Fruit fly (Drosophila melanogaster) whole organism, larva: Measurements from ENCODE around the gene CG31886.

Experiments used
- noc ChIP-seq: fragments of 200-800 bp; sonication (Bioruptor generic); optimal IDR thresholded peaks from 3 replicates; lab custom pipeline; 2019; ENCODE audit warnings: missing biosample characterization, mild to moderate bottlenecking, missing genetic modification characterization, moderate library complexity

CG31886 gene

DNA sequence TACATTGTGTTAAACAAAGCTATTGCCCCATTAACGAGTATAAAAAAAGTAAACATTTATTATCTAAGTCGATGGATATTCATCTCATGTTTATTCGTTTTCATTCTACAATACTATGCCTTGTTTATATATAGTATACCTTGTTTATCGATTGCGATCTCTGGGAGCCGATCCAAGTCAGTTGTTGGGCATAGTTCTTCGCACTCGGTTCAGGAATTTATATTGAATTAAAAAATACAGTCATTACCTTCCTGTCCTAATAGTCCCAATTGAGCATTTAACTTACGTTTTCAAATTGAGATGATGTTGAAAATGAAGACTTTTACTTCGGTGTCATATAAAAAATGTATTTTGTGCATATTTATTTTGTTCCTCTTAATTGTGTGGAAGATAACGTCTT is 5.8 kb upstream of the CG31886 start, which contains the start of gene CG32984:
Gene CG32984 (plus strand): TSS at position 301 of the 400 bp plus-strand sequence.
- no peak for TF ChIP-seq noc

DNA sequence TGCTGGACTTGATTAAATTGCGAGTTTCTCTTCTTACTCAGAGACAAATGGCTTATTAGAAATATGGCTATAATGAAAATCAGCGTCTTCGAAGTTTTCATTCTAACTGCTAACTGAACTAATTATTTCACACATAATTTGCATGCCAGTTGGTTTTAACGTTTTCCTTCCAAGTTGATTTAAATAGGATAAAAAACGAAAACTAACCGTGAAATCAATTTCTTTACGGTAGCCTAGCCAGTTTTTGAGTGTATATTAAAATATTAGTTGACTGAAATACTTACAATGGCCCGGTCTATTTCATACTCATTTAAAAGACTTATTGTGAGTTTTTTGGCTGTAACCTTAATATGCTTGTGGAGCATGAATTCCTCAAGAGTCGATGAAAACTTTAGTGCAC is 3.4 kb upstream of the CG31886 start, which contains the start of the genes CG9525 and CG32985:
Gene CG9525 (minus strand): TSS at position 101 of the 400 bp plus-strand sequence.
Gene CG32985 (plus strand): TSS at position 280 of the 400 bp plus-strand sequence.
- TF ChIP-seq noc, result no peak

DNA sequence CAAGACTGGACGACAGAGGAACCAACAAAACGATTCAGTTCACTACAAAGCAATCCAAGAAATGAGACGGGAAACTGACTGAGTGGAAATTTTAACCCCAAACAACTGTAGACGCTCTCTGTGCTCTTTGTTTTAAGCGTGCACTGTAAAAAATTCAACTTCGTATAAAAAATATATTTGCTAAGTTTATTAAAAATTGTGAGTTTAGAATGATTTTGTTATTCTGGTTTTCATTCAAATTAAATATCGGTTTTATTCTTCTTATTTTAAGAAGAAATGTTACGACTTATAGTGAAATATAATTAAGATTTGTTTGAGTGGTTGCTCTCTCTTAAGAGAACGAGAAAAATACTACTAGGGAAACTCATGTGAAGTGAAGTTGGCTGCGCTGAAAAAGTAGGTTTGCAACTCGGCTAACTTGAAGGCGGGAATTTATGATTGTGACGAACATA is 779 bp downstream of the CG31886 start:
- peak; percentile 76 for TF ChIP-seq noc

DNA sequence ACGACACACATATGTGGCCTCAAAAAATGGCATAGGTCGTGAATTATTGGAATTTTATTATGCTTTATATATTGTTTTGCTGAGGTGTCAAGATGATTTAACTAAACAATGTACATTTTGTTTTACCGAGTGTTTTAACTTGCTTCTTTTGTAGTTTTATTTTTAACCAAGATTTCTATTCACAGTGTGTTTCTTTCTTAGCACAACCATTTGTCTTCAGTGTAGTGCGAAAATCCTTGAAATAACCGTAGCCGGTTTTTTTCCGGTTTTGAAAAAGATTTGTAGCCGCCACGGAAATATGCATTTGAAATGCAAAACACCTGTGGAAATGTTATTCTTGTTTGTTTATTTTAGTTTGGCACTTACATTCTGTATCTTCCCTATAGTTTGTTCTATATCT is 1.7 kb downstream of the CG31886 start:
- TF ChIP-seq noc, result no peak

DNA sequence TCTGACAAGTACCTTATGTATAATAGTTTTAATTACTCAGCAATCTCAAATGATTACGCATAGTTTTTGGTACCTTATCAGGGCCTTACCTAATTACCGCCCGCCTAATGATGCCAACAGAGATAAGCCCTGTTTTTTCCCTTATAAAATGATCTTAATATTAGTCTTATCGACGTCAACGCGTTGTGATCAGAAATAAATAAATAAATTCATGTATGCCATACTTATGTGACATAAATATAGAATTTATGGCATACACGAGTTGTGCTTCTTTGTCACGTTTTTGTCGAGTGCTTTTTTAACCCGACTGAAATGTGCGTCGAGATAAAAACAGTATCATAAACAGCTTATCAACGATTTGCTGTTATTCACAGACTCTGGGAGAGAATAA is 2.5 kb downstream of the CG31886 start:
- peak; percentile 1 for TF ChIP-seq noc

DNA sequence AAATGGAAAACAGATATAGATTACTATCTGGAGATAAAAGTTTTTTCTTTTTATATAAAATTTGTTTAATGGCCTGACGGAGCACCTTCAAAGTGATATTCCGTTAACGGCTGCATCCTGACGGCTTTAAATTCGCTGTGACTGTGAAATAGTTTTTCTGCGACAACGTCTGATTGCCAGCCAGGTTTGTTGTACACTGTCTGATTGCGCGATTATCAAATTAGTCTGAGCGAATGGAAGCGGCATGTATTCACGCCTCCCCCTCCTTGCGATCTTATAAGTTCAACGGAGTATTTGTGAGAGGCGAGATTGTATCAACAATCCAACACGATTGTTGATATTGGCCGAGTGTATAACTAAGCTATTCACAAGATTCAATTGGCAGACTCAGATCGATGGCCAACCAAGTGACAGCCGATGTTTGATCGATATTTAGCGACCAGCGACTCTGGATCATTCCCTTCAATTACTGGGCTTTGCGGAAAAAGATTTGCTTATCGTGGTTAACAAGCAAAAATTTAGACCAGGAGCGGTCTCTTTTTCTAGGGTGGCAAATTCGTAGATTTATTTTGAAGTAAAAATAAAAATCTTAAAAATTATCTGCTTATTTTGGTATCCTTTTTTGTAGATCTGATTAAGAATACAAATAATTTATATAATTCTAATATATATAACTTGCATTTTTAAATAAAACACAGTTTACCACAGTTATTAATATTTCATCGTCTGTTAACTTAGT is 3.1 kb downstream of the CG31886 start:
- TF ChIP-seq noc, result peak; percentile 57

DNA sequence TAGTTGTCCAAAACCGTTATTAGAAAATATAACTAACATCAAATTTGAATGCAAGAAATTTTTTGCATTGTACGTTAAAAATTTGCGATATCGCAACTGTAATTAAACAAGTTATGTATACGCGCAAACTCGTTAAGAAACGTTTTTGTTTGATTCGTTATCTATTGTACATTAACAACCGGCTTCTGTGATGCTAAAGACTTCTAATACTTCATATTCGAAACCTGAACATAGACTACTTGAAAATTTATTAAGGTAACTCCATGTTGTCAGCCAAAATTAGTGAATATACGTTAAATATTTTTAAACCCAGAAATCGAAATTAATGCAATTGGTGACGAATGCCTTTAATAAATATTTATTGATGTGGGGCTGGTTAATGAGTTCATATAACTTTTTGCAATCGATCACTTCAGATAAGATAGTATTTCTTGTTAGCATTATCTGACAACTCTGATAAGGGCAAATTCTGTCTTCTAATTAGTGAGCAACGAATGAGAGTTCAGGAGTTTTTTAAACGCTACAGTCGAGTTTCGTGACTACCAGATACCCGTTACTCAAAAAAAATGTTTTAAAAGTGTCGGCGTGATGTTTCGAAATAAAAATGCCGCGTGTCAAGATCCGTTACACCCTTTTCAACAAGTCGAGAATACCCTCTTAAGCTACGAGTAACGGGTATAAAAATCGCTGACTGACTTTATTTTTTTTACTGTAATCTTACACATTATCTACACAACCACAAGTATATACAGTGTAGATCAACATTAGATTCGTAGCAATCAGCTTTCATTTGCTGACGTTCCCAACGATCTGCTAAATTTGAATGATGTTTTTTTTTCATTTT is 6.4 kb downstream of the CG31886 start:
- TF ChIP-seq noc, result peak; percentile 87

DNA sequence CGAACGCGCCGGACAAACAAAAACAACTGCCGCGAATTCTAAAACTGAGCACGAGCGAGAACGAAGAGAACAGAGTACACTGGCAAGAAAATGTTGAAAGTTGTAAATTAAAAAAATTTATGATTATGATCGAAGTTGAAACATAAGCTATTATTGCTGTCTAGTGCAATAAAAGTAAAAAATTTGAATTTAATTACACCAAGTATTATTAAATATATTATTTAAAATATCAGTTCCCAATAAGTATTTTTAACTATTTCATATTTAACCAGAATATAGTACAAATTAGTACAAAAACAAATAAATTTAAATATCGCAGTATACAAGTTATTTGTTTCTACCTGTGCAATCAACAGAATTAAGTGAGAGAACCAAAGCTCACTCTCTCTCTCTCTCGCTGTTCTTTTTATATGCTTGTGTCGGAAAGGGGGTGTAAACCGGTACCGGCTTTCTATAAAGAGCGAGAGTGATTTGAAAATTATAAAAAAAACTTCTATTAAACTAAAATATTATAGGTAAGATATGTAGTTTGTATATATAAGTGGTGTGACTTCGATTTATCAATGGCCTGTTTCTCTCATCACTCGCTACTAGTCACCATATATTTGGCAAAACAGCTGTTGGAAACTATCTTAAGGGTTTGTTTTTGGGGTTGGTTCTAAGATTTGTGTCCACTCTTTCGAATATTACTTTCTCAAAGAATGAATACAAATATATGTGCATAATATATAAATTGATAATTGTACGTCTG is 7.5 kb downstream of the CG31886 start, which contains the start of gene C1GalTA:
Gene C1GalTA (minus strand): TSS at position 33 of the 751 bp plus-strand sequence.
- TF ChIP-seq noc, result peak; percentile 99

DNA sequence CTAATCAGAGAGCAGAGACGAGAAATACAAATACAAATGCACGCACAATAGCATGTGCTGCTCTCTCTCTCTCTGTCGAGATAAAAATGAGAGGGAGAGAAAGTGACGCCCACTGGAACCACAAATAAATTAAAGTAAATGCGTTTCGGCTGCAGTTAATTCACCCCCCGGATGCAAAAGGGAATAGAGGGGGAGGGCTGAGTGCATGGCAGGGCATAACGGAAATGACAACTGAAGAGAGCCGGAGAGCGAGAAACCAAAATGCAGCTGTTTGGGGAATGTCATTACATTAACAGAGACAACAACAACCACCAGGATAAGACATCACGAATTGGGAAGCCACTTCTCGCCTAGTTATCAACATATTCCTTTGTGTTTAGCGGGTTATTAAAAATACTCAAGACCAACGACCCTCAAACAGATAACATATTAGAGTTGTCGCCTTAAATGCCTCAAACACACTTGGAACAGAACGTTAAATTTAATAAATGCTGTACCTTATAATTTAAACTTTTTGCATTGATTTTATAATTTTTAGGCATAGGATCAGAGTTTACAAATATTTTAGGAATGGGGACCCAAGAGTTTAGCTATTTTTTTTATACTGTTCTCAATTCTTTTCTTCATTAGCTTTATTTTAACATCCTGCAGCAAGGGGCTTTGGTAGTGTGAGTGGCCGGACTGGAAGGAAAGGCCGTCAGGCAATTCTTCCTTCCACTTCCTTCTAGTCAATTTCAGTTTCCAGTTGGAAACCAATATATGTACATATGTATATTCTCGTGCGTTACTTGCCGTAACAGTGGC is 8.7 kb downstream of the CG31886 start:
- no peak for TF ChIP-seq noc

DNA sequence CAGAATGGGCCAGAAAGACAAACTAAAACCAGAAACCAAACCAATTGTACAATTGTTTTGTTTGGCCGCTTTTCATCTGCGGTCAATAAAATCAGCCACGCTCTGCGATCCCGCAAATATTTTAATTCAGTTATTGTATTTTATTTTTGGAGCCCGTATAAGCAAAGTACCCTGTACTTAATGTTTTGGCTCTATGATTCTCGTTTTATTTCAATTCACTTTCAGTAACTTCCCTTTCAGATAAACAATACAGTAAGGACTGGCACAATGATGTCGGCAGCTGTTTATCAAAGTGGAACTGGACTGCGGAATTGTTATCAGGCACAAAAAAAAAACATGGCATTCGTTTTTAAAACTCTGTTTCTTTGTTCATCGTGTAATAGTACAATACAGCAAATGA is 10.2 kb downstream of the CG31886 start:
- peak; percentile 29 for TF ChIP-seq noc

DNA sequence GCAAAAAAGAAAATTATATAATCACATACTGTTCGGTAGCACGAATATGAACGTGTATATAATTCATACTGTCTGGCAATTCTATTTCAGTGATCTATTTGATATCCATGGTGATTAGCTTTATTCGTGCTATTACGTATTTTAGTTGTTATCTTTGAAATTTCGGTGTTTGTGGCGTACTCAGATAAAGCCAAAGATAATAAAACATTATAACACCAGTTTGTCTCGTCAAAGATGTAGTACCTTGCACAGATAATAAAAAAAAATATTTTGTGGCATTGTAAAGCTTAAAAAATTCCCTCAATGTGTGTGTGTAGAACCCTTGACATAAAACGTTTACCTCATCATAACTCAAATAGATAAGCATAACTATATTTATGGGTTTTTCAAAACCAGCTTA is 10.9 kb downstream of the CG31886 start:
- peak; percentile 11 for TF ChIP-seq noc

DNA sequence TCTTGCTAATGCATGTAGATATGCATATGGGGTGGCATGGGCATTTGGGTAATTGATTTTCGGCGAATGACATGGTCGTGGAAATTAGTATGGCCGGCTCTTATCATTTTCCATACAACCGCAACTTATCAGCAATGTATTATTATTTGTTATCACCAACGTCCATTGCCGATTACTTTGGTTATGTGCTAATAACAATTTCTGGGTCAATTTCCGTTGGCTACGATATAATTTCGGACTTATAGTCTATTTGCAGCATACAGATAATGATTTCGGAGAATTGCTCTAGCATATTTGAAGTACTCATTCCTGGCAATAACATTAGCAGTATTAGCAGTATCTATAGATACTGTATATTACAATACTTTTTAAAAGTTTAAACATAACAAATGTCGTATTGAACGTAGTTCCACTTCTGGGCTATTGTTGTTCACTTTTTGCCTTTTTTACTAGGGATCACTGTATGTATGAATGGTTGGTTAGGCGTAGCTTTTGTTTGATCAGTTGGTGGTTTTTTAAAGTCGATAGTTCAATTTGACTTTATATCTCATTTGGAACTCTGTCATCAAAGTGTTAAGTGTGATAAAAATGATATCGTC is 12.0 kb downstream of the CG31886 start, which contains the start of gene CG46397:
Gene CG46397 (plus strand): TSS at position 549 of the 599 bp plus-strand sequence.
- peak; percentile 8 for TF ChIP-seq noc

DNA sequence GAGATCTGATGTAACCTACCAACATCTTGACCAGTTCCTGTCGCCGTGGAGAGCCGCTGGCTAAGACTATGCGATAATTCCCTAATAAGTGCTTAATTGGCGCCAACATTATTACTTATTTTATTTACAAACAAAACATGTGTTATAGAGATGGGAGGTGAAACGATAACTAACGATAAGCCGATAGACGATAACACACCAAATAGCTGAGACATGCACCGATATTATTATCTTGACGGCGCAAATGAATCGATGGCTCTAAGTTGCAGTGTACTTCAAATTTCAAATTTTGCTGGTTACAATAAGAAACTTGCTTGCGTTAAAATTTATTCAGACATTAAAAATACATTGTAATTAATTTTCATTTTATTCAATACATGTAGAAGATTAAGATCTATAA is 15.7 kb downstream of the CG31886 start, which contains the start of gene CG9515:
Gene CG9515 (minus strand): TSS at position 148 of the 400 bp plus-strand sequence.
- no peak for TF ChIP-seq noc

DNA sequence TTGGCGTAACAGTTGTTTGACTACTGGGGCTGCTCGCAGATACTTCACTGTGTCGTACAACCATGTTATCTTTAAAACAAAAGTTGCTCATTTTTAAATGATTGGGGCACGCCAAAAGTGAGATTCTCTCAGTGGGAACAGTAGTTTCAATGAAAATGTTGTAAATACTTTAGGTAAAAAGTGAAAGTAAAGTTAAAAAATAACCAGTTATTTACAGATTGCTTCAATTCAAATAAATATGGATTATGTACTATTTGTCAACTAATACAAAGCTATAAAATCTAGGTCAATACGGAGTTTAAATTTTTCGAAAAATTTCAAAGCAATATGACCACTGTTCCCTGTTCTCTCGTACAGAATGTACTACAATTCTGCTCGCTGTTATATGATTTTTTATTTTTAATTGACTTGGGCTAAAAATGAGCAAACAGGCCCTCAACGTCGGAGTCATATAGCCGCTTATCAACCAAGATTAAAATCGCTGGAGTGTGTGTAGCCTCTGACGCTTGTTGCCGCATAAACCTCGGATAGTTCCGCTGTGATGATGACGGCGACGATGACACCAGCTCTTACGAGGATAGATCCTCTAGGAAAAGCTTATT is 17.0 kb downstream of the CG31886 start, which contains the start of gene Argl:
Gene Argl (minus strand): TSS at position 370 of the 602 bp plus-strand sequence.
- peak; percentile 72 for TF ChIP-seq noc

DNA sequence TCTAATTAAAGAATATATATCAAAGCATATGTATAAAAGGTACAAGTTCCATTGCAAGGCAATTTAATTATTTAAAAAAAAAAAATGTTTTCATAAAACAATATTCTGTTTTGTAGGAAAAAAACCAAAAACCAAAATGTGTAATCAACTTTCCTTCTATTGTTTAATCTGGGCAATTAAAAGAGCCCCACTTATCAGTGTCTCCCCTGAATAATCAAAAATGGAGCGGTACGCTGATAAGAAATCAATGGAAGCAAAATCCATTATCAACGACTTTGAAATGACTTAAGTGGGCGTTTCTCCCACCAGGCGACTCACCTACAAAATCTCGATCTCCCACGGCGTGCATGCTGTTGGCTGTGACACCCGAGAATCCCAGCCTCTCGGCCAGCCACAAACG is 18.2 kb downstream of the CG31886 start:
- TF ChIP-seq noc, result peak; percentile 8
